Worm (Caenorhabditis elegans) whole organism, young adult: ENCODE data around the gene oac-14.

Experiments
- F49E8.2 ChIP-seq: sonication (generic microtip); optimal IDR thresholded peaks from 3 replicates; lab custom pipeline; 2017; ENCODE audit warnings: missing genetic modification characterization, mild to moderate bottlenecking, missing compliant biosample characterization, antibody characterized with exemption, moderate library complexity; ENCODE audit not compliant: insufficient read depth
- bed-1 ChIP-seq: fragments of 200-800 bp; sonication (Bioruptor generic); IDR thresholded peaks from 2 replicates; pipeline ENCODE4 v1.3.6; 2022; ENCODE audit warnings: missing genetic modification reagents, missing genetic modification characterization, missing compliant biosample characterization
- ceh-91 ChIP-seq: fragments of 200-800 bp; sonication (Bioruptor generic); IDR thresholded peaks from 2 replicates; pipeline ENCODE4 v1.3.6; 2022; ENCODE audit warnings: missing genetic modification reagents, missing genetic modification characterization, missing compliant biosample characterization
- dpl-1 ChIP-seq: fragments of 150-350 bp; optimal IDR thresholded peaks from 2 replicates; lab custom pipeline; 2014; ENCODE audit warnings: missing biosample characterization, missing genetic modification reagents, missing genetic modification characterization
- egl-18 ChIP-seq: fragments of 200-800 bp; sonication (Bioruptor generic); IDR thresholded peaks from 2 replicates; pipeline ENCODE4 v1.3.6; 2022; ENCODE audit warnings: missing genetic modification reagents, missing genetic modification characterization, missing compliant biosample characterization
- lir-1 ChIP-seq: fragments of 200-800 bp; sonication (Bioruptor generic); conservative IDR thresholded peaks from 2 replicates; pipeline ENCODE4 v1.3.6; 2022; ENCODE audit warnings: missing genetic modification reagents, missing genetic modification characterization, missing compliant biosample characterization
- mes-4 ChIP-seq: sonication (generic microtip); optimal IDR thresholded peaks from 2 replicates; lab custom pipeline; 2016; ENCODE audit warnings: missing genotype, missing genetic modification characterization, missing compliant biosample characterization
- mxl-1 ChIP-seq: sonication (generic microtip); optimal IDR thresholded peaks from 2 replicates; lab custom pipeline; 2016; ENCODE audit warnings: missing genetic modification characterization, missing compliant biosample characterization
- pha-4 ChIP-seq: fragments of 150-350 bp; sonication (generic microtip); optimal IDR thresholded peaks from 2 replicates; lab custom pipeline; 2014; ENCODE audit warnings: missing biosample characterization, missing genetic modification reagents, missing genetic modification characterization
- unc-62 ChIP-seq: fragments of 150-350 bp; optimal IDR thresholded peaks from 2 replicates; lab custom pipeline; 2014; ENCODE audit warnings: missing biosample characterization, missing genetic modification reagents, missing genetic modification characterization
- xnd-1 ChIP-seq: sonication (generic microtip); optimal IDR thresholded peaks from 2 replicates; lab custom pipeline; 2016; ENCODE audit warnings: missing genotype, missing genetic modification reagents, missing genetic modification characterization, missing compliant biosample characterization

DNA sequence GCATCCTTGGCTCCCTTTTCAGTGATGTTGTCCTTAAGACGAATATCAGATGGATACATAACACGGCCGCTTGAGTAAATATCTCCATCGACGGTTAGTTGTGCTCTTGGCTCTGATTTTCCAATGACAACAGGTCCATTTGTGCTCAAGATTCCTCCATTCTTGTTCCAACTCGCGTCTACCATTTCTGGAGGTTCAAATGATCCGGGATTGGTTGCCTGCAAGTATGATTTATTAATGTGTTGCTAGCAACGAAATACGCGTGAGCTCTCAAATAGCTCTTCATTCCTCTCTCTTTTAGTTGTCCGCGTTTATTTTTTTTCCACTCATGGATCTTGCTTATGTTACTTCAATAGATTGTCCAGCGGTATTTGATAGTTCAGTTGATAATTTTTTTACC lies 41.9 kb upstream of the oac-14 start, which contains the start of gene arrd-28:
- TF ChIP-seq pha-4 (tag; lab: Kevin White, UChicago) = no peak
- TF ChIP-seq xnd-1 (tag; lab: Kevin White, UChicago) = no peak
- TF ChIP-seq mes-4 (tag; lab: Kevin White, UChicago) = no peak
- no peak for TF ChIP-seq unc-62 (GFP tag; lab: Kevin White, UChicago)
- TF ChIP-seq lir-1 (GFP tag; lab: Robert Waterston, UW) = no peak
- TF ChIP-seq F49E8.2 (tag; lab: Kevin White, UChicago) = no peak
- no peak for TF ChIP-seq ceh-91 (GFP tag; lab: Robert Waterston, UW)
- TF ChIP-seq dpl-1 (GFP tag; lab: Kevin White, UChicago) = no peak
- TF ChIP-seq egl-18 = no peak
- no peak for TF ChIP-seq mxl-1 (tag; lab: Kevin White, UChicago)
- TF ChIP-seq bed-1 (GFP tag; lab: Robert Waterston, UW) = no peak
